Worm (Caenorhabditis elegans) whole organism, mixed stage, embryonic: ENCODE data around the gene pms-2.

ENCODE experiments used
- M03D4.4 ChIP-seq: sonication (generic microtip); optimal IDR thresholded peaks from 2 replicates; lab custom pipeline; 2017; ENCODE audit warnings: mild to moderate bottlenecking, missing genetic modification characterization, missing compliant biosample characterization
- bed-3 ChIP-seq: fragments of 200-800 bp; sonication (Bioruptor generic); optimal IDR thresholded peaks from 3 replicates; lab custom pipeline; 2018; ENCODE audit warnings: mild to moderate bottlenecking, missing genetic modification characterization, moderate library complexity, missing compliant biosample characterization
- blmp-1 ChIP-seq: fragments of 150-350 bp; optimal IDR thresholded peaks from 2 replicates; lab custom pipeline; 2014; ENCODE audit warnings: missing biosample characterization, missing genetic modification characterization
- ceh-39 ChIP-seq: fragments of 150-350 bp; optimal IDR thresholded peaks from 2 replicates; lab custom pipeline; 2014; ENCODE audit warnings: missing biosample characterization, missing genetic modification characterization
- ceh-43 ChIP-seq: fragments of 200-800 bp; sonication (Bioruptor generic); optimal IDR thresholded peaks from 2 replicates; lab custom pipeline; 2018; ENCODE audit warnings: mild to moderate bottlenecking, missing genetic modification characterization, moderate library complexity, missing compliant biosample characterization
- ceh-83 ChIP-seq: fragments of 200-800 bp; sonication (Bioruptor generic); optimal IDR thresholded peaks from 2 replicates; lab custom pipeline; 2018; ENCODE audit warnings: mild to moderate bottlenecking, missing genetic modification characterization, missing compliant biosample characterization
- ces-1 ChIP-seq: fragments of 150-350 bp; optimal IDR thresholded peaks from 2 replicates; lab custom pipeline; 2014; ENCODE audit warnings: missing biosample characterization, missing genetic modification reagents, missing genetic modification characterization
- cnd-1 ChIP-seq: fragments of 200-800 bp; sonication (Bioruptor generic); optimal IDR thresholded peaks from 2 replicates; lab custom pipeline; 2018; ENCODE audit warnings: mild to moderate bottlenecking, missing genetic modification characterization, missing compliant biosample characterization
- drap-1 ChIP-seq: fragments of 200-800 bp; sonication (Bioruptor generic); optimal IDR thresholded peaks from 3 replicates; lab custom pipeline; 2018; ENCODE audit warnings: mild to moderate bottlenecking, missing genetic modification characterization, missing compliant biosample characterization
- elt-1 ChIP-seq: sonication (generic microtip); optimal IDR thresholded peaks from 2 replicates; lab custom pipeline; 2017; ENCODE audit warnings: missing genetic modification characterization, mild to moderate bottlenecking, missing compliant biosample characterization, antibody characterized with exemption, moderate library complexity, borderline replicate concordance; ENCODE audit not compliant: insufficient read depth
- elt-3 ChIP-seq: fragments of 150-350 bp; optimal IDR thresholded peaks from 2 replicates; lab custom pipeline; 2014; ENCODE audit warnings: missing biosample characterization, missing genetic modification characterization
- flh-1 ChIP-seq: fragments of 200-800 bp; sonication (Bioruptor generic); optimal IDR thresholded peaks from 2 replicates; lab custom pipeline; 2018; ENCODE audit warnings: mild to moderate bottlenecking, missing genetic modification characterization, moderate library complexity, missing compliant biosample characterization
- ham-2 ChIP-seq: fragments of 200-800 bp; sonication (Bioruptor generic); optimal IDR thresholded peaks from 2 replicates; lab custom pipeline; 2018; ENCODE audit warnings: mild to moderate bottlenecking, missing genetic modification characterization, missing compliant biosample characterization
- hlh-1 ChIP-seq: fragments of 150-350 bp; optimal IDR thresholded peaks from 2 replicates; lab custom pipeline; 2014; ENCODE audit warnings: missing biosample characterization, missing genetic modification reagents, missing genetic modification characterization
- lin-13 ChIP-seq: fragments of 150-350 bp; optimal IDR thresholded peaks from 2 replicates; lab custom pipeline; 2014; ENCODE audit warnings: missing biosample characterization, missing genetic modification characterization
- lin-32 ChIP-seq: fragments of 200-800 bp; sonication (Bioruptor generic); optimal IDR thresholded peaks from 2 replicates; lab custom pipeline; 2018; ENCODE audit warnings: mild to moderate bottlenecking, missing genetic modification characterization, missing compliant biosample characterization
- lsy-2 ChIP-seq: fragments of 150-350 bp; optimal IDR thresholded peaks from 2 replicates; lab custom pipeline; 2014; ENCODE audit warnings: missing biosample characterization, missing genetic modification characterization
- mab-5 ChIP-seq: fragments of 150-350 bp; optimal IDR thresholded peaks from 2 replicates; lab custom pipeline; 2014; ENCODE audit warnings: missing biosample characterization, missing genetic modification characterization
- mep-1 ChIP-seq: fragments of 150-350 bp; optimal IDR thresholded peaks from 2 replicates; lab custom pipeline; 2017; ENCODE audit warnings: missing biosample characterization, missing genetic modification reagents, missing genetic modification characterization, inconsistent platforms
- mls-2 ChIP-seq: sonication (generic microtip); optimal IDR thresholded peaks from 2 replicates; lab custom pipeline; 2016; ENCODE audit warnings: mild to moderate bottlenecking, missing genetic modification characterization, moderate library complexity, missing compliant biosample characterization
- nhr-12 ChIP-seq: fragments of 150-350 bp; optimal IDR thresholded peaks from 2 replicates; lab custom pipeline; 2014; ENCODE audit warnings: missing biosample characterization, missing genetic modification characterization
- nhr-2 ChIP-seq: fragments of 150-350 bp; optimal IDR thresholded peaks from 2 replicates; lab custom pipeline; 2014; ENCODE audit warnings: missing biosample characterization, missing genetic modification characterization
- nhr-237 ChIP-seq: fragments of 150-350 bp; optimal IDR thresholded peaks from 2 replicates; lab custom pipeline; 2014; ENCODE audit warnings: missing biosample characterization, missing genetic modification characterization
- nhr-28 ChIP-seq: fragments of 150-350 bp; optimal IDR thresholded peaks from 2 replicates; lab custom pipeline; 2014; ENCODE audit warnings: missing biosample characterization, missing genetic modification characterization
- nhr-76 ChIP-seq: sonication (generic microtip); optimal IDR thresholded peaks from 2 replicates; lab custom pipeline; 2017; ENCODE audit warnings: missing biosample characterization, missing genetic modification characterization
- pha-4 ChIP-seq: fragments of 150-350 bp; optimal IDR thresholded peaks from 2 replicates; lab custom pipeline; 2018; ENCODE audit warnings: missing biosample characterization, missing genetic modification reagents, missing genetic modification characterization
- sem-2 ChIP-seq: fragments of 200-800 bp; sonication (Bioruptor generic); optimal IDR thresholded peaks from 2 replicates; lab custom pipeline; 2018; ENCODE audit warnings: mild to moderate bottlenecking, missing genetic modification characterization, missing compliant biosample characterization
- snpc-4 ChIP-seq: fragments of 150-350 bp; optimal IDR thresholded peaks from 2 replicates; lab custom pipeline; 2014; ENCODE audit warnings: missing biosample characterization, missing genetic modification characterization
- sptf-1 ChIP-seq: sonication (generic microtip); optimal IDR thresholded peaks from 2 replicates; lab custom pipeline; 2017; ENCODE audit warnings: mild to moderate bottlenecking, missing genetic modification characterization, moderate library complexity, missing compliant biosample characterization
- tbx-8 ChIP-seq: fragments of 200-800 bp; sonication (Bioruptor generic); optimal IDR thresholded peaks from 2 replicates; lab custom pipeline; 2018; ENCODE audit warnings: mild to moderate bottlenecking, missing genetic modification characterization, moderate library complexity, missing compliant biosample characterization
- unc-120 ChIP-seq: sonication (generic microtip); optimal IDR thresholded peaks from 2 replicates; lab custom pipeline; 2017; ENCODE audit warnings: missing genetic modification characterization, missing compliant biosample characterization; ENCODE audit not compliant: poor library complexity, severe bottlenecking
- unc-39 ChIP-seq: fragments of 150-350 bp; optimal IDR thresholded peaks from 2 replicates; lab custom pipeline; 2014; ENCODE audit warnings: missing biosample characterization, missing genetic modification characterization
- unc-62 ChIP-seq: fragments of 150-350 bp; optimal IDR thresholded peaks from 2 replicates; lab custom pipeline; 2014; ENCODE audit warnings: missing biosample characterization, missing genetic modification reagents, missing genetic modification characterization
- zip-8 ChIP-seq: fragments of 150-350 bp; optimal IDR thresholded peaks from 2 replicates; lab custom pipeline; 2014; ENCODE audit warnings: missing biosample characterization, missing genetic modification characterization
- ztf-11 ChIP-seq: fragments of 150-350 bp; optimal IDR thresholded peaks from 2 replicates; lab custom pipeline; 2014; ENCODE audit warnings: missing biosample characterization, missing genetic modification characterization

Gene pms-2

ce11 chrV:11614805-11615497, 44.5 kb upstream of the pms-2 start:
- TF ChIP-seq elt-3 (tag; lab: Kevin White, UChicago) (no peak), blmp-1 (tag; lab: Kevin White, UChicago) (no peak), elt-1 (tag; lab: Kevin White, UChicago) (peak; percentile 67), pha-4 (tag; lab: Kevin White, UChicago) (no peak), mls-2 (tag; lab: Kevin White, UChicago) (no peak), zip-8 (no peak), ceh-43 (GFP tag; lab: Kevin White, UChicago) (no peak), nhr-237 (no peak), nhr-28 (tag; lab: Kevin White, UChicago) (no peak)
- TF ChIP-seq, all 35 proteins: peak for 1

- no peak for TF ChIP-seq nhr-28 (tag; lab: Kevin White, UChicago)
- TF ChIP-seq bed-3 (GFP tag; lab: Kevin White, UChicago) = no peak
- no peak for TF ChIP-seq unc-120 (tag; lab: Kevin White, UChicago)
- no peak for TF ChIP-seq hlh-1 (tag; lab: Kevin White, UChicago)
- no peak for TF ChIP-seq nhr-237
- no peak for TF ChIP-seq unc-62 (GFP tag; lab: Kevin White, UChicago)
- TF ChIP-seq tbx-8 (GFP tag; lab: Kevin White, UChicago) = no peak
- no peak for TF ChIP-seq drap-1 (GFP tag; lab: Kevin White, UChicago)
- TF ChIP-seq ces-1 = no peak
- TF ChIP-seq mep-1 (tag; lab: Kevin White, UChicago) = no peak
- no peak for TF ChIP-seq sem-2
- no peak for TF ChIP-seq mab-5
- no peak for TF ChIP-seq ham-2 (GFP tag; lab: Kevin White, UChicago)
- no peak for TF ChIP-seq elt-3 (tag; lab: Kevin White, UChicago)
- TF ChIP-seq cnd-1 (tag; lab: Kevin White, UChicago) = no peak
- no peak for TF ChIP-seq elt-1 (tag; lab: Kevin White, UChicago)
- no peak for TF ChIP-seq flh-1 (GFP tag; lab: Kevin White, UChicago)
- TF ChIP-seq lin-32 = no peak
- no peak for TF ChIP-seq lin-13
- no peak for TF ChIP-seq sptf-1 (tag; lab: Kevin White, UChicago)
These were observed 42.6 kb upstream of the pms-2 start, which contains the start of gene tag-290 for ce11 chrV:11613007-11613406. tag-290 (plus strand) TSS chrV:11613307.

ce11 chrV:11610481-11610880, 40.1 kb upstream of the pms-2 start, which contains the start of gene sas-5:
sas-5 (plus strand) TSS chrV:11610737.
- TF ChIP-seq sptf-1 (tag; lab: Kevin White, UChicago) = peak; percentile 94
- TF ChIP-seq nhr-237 = peak; percentile 53
- peak; percentile 18 for TF ChIP-seq mab-5
- peak; percentile 5 for TF ChIP-seq nhr-28 (tag; lab: Kevin White, UChicago)
- peak; percentile 55 for TF ChIP-seq ham-2 (GFP tag; lab: Kevin White, UChicago)
- peak; percentile 45 for TF ChIP-seq blmp-1 (tag; lab: Kevin White, UChicago)
- peak; percentile 89 for TF ChIP-seq mls-2 (tag; lab: Kevin White, UChicago)
- no peak for TF ChIP-seq ceh-39 (tag; lab: Kevin White, UChicago)
- TF ChIP-seq elt-1 (tag; lab: Kevin White, UChicago) = peak; percentile 5
- peak; percentile 37 for TF ChIP-seq pha-4 (tag; lab: Kevin White, UChicago)
- peak; percentile 55 for TF ChIP-seq ces-1
- peak; percentile 83 for TF ChIP-seq hlh-1 (tag; lab: Kevin White, UChicago)
- TF ChIP-seq unc-39 = no peak
- TF ChIP-seq bed-3 (GFP tag; lab: Kevin White, UChicago) = peak; percentile 62
- TF ChIP-seq elt-3 (tag; lab: Kevin White, UChicago) = peak; percentile 12
- peak; percentile 19 for TF ChIP-seq nhr-76 (tag; lab: Kevin White, UChicago)
- TF ChIP-seq drap-1 (GFP tag; lab: Kevin White, UChicago) = peak; percentile 88
- no peak for TF ChIP-seq nhr-2 (tag; lab: Kevin White, UChicago)
- peak; percentile 37 for TF ChIP-seq nhr-12
- peak; percentile 87 for TF ChIP-seq M03D4.4 (tag; lab: Kevin White, UChicago)
- TF ChIP-seq sem-2 = peak; percentile 51
- TF ChIP-seq ceh-43 (GFP tag; lab: Kevin White, UChicago) = no peak
- TF ChIP-seq tbx-8 (GFP tag; lab: Kevin White, UChicago) = peak; percentile 80
- peak; percentile 75 for TF ChIP-seq flh-1 (GFP tag; lab: Kevin White, UChicago)
- no peak for TF ChIP-seq snpc-4 (tag; lab: Kevin White, UChicago)
- peak; percentile 73 for TF ChIP-seq cnd-1 (tag; lab: Kevin White, UChicago)
- peak; percentile 48 for TF ChIP-seq lin-32
- TF ChIP-seq ztf-11 = peak; percentile 77
- peak; percentile 92 for TF ChIP-seq unc-120 (tag; lab: Kevin White, UChicago)
- peak; percentile 81 for TF ChIP-seq ceh-83 (GFP tag; lab: Kevin White, UChicago)
- peak; percentile 6 for TF ChIP-seq lin-13
- no peak for TF ChIP-seq zip-8
- TF ChIP-seq unc-62 (GFP tag; lab: Kevin White, UChicago) = no peak
- peak; percentile 70 for TF ChIP-seq mep-1 (tag; lab: Kevin White, UChicago)
- TF ChIP-seq lsy-2 (tag; lab: Kevin White, UChicago) = peak; percentile 73
